Worm (Caenorhabditis elegans): ENCODE data around the gene F53F4.11.

DNA sequence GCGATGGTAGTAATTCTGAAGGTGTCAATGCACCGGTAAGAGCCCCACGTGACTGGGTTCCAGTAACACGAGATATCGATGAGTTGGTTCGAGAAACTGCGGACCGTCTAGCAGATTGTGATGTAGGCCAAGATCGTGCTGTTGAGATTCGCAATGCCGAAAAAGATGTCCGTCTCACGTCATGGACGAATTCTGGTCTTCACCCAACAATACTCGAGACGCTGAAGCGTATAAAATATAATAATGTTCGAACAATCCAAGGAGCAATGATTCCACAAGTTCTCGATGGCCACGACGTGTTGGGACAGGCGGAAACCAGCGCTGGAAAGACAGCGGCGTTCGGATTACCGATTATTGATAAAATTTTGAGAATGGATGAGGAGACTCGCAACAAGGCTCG is 42.1 kb upstream of the F53F4.11 start:
- TF ChIP-seq W03F9.2 (tag; optimal IDR thresholded peaks at IDR 0.05) (no peak), him-1 (tag; optimal IDR thresholded peaks at IDR 0.05) (no peak), dao-5 (tag; optimal IDR thresholded peaks at IDR 0.05) (no peak)

Measured in whole organism, L4/young adult.